Fruit fly (Drosophila melanogaster) whole organism, adult: Measurements from ENCODE around the gene CG32267.

Source experiments
- CG11617 ChIP-seq: fragments of 200-800 bp; sonication (Bioruptor generic); optimal IDR thresholded peaks from 2 replicates; lab custom pipeline; 2017; ENCODE audit warnings: mild to moderate bottlenecking, missing biosample characterization, missing genetic modification reagents, missing genetic modification characterization
- CG12768 ChIP-seq: fragments of 200-800 bp; sonication (Bioruptor generic); optimal IDR thresholded peaks from 2 replicates; lab custom pipeline; 2017; ENCODE audit warnings: missing biosample characterization, missing genetic modification characterization, mild to moderate bottlenecking, moderate library complexity, missing genetic modification reagents
- CG14711 ChIP-seq: fragments of 200-800 bp; sonication (Bioruptor generic); optimal IDR thresholded peaks from 2 replicates; lab custom pipeline; 2018; ENCODE audit warnings: missing biosample characterization, mild to moderate bottlenecking, missing genetic modification characterization, moderate library complexity
- CG1620 ChIP-seq: fragments of 200-800 bp; sonication (Bioruptor generic); optimal IDR thresholded peaks from 2 replicates; lab custom pipeline; 2016; ENCODE audit warnings: missing biosample characterization, missing genetic modification characterization
- CG33017 ChIP-seq: fragments of 200-800 bp; sonication (Bioruptor generic); optimal IDR thresholded peaks from 2 replicates; lab custom pipeline; 2018; ENCODE audit warnings: missing biosample characterization, mild to moderate bottlenecking, missing genetic modification characterization, moderate library complexity
- CG5204 ChIP-seq: fragments of 200-800 bp; sonication (Bioruptor generic); optimal IDR thresholded peaks from 2 replicates; lab custom pipeline; 2016; ENCODE audit warnings: missing biosample characterization, missing genetic modification characterization
- CG7045 ChIP-seq: fragments of 200-800 bp; sonication (Bioruptor generic); optimal IDR thresholded peaks from 2 replicates; lab custom pipeline; 2017; ENCODE audit warnings: missing biosample characterization, mild to moderate bottlenecking, missing genetic modification characterization
- CG7101 ChIP-seq: fragments of 200-800 bp; sonication (Bioruptor generic); optimal IDR thresholded peaks from 2 replicates; lab custom pipeline; 2018; ENCODE audit warnings: missing biosample characterization, mild to moderate bottlenecking, missing genetic modification characterization, moderate library complexity
- Clk ChIP-seq: fragments of 200-800 bp; sonication (Bioruptor generic); optimal IDR thresholded peaks from 2 replicates; lab custom pipeline; 2017; ENCODE audit warnings: missing biosample characterization, missing genetic modification characterization
- Crg-1 ChIP-seq: fragments of 200-800 bp; sonication (Bioruptor generic); optimal IDR thresholded peaks from 2 replicates; lab custom pipeline; 2016; ENCODE audit warnings: missing biosample characterization, missing genetic modification characterization
- Hr96 ChIP-seq: fragments of 200-800 bp; sonication (Bioruptor generic); optimal IDR thresholded peaks from 2 replicates; lab custom pipeline; 2016; ENCODE audit warnings: missing biosample characterization, missing genetic modification characterization
- Mnt ChIP-seq: fragments of 200-800 bp; sonication (Bioruptor generic); optimal IDR thresholded peaks from 2 replicates; lab custom pipeline; 2016; ENCODE audit warnings: missing biosample characterization, mild to moderate bottlenecking, missing genetic modification characterization
- bab1 ChIP-seq: fragments of 200-800 bp; sonication (Bioruptor generic); optimal IDR thresholded peaks from 3 replicates; lab custom pipeline; 2019; ENCODE audit warnings: missing biosample characterization, mild to moderate bottlenecking, missing genetic modification characterization, moderate library complexity
- cic ChIP-seq: fragments of 200-800 bp; sonication (Bioruptor generic); optimal IDR thresholded peaks from 2 replicates; lab custom pipeline; 2017; ENCODE audit warnings: missing biosample characterization, mild to moderate bottlenecking, missing genetic modification characterization, moderate library complexity
- cnc ChIP-seq, 2 experiments: fragments of >200 bp; optimal IDR thresholded peaks; 2 replicates each; lab custom pipeline; 2017
- kay ChIP-seq: fragments of 200-800 bp; sonication (Bioruptor generic); peaks from one replicate; lab custom pipeline; 2016; ENCODE audit warnings: missing biosample characterization, missing genetic modification characterization, borderline replicate concordance
- ovo ChIP-seq: fragments of 200-800 bp; sonication (Bioruptor generic); optimal IDR thresholded peaks from 2 replicates; lab custom pipeline; 2016; ENCODE audit warnings: missing biosample characterization, missing genetic modification characterization
- pad ChIP-seq: fragments of 200-800 bp; sonication (Bioruptor generic); optimal IDR thresholded peaks from 3 replicates; lab custom pipeline; 2017; ENCODE audit warnings: missing biosample characterization, missing genetic modification characterization, mild to moderate bottlenecking, moderate library complexity, missing genetic modification reagents
- tj ChIP-seq: fragments of 200-800 bp; sonication (Bioruptor generic); optimal IDR thresholded peaks from 3 replicates; lab custom pipeline; 2017; ENCODE audit warnings: missing biosample characterization, mild to moderate bottlenecking, missing genetic modification characterization, moderate library complexity
- toe ChIP-seq: fragments of 200-800 bp; sonication (Bioruptor generic); optimal IDR thresholded peaks from 2 replicates; lab custom pipeline; 2016; ENCODE audit warnings: missing biosample characterization, missing genetic modification characterization

CG32267 gene

dm6 chr3L:3460402-3461027, 11.4 kb downstream of the CG32267 start, which contains the start of gene eIF5B:
Gene eIF5B (minus strand): TSS chr3L:3460977.
- TF ChIP-seq Crg-1 (GFP tag; lab: Kevin White, UChicago), result peak; percentile 53
- TF ChIP-seq cic (GFP tag; lab: Kevin White, UChicago), result no peak
- TF ChIP-seq pad, result peak; percentile 16
- TF ChIP-seq CG7045 (GFP tag; lab: Kevin White, UChicago), result peak; percentile 27
- peak; percentile 66 for TF ChIP-seq CG1620 (GFP tag; lab: Kevin White, UChicago)
- TF ChIP-seq cnc (optimal IDR thresholded peaks at IDR 0.05; lab: Kevin White, UChicago), result no peak
- TF ChIP-seq CG7101 (tag; lab: Kevin White, UChicago), result peak; percentile 47
- no peak for TF ChIP-seq CG5204 (GFP tag; lab: Kevin White, UChicago)
- TF ChIP-seq bab1 (GFP tag; lab: Kevin White, UChicago), result peak; percentile 70
- peak; percentile 66 for TF ChIP-seq CG12768 (GFP tag; lab: Kevin White, UChicago)
- no peak for TF ChIP-seq toe
- peak; percentile 66 for TF ChIP-seq CG11617
- TF ChIP-seq ovo (GFP tag; lab: Kevin White, UChicago), result no peak
- TF ChIP-seq tj (GFP tag; lab: Kevin White, UChicago), result peak; percentile 49
- TF ChIP-seq Mnt (GFP tag; lab: Kevin White, UChicago), result peak; percentile 86
- peak; percentile 76 for TF ChIP-seq kay (GFP tag; lab: Kevin White, UChicago)
- TF ChIP-seq Hr96 (GFP tag; lab: Kevin White, UChicago), result peak; percentile 52
- TF ChIP-seq CG33017, result peak; percentile 56
- peak; percentile 7 for TF ChIP-seq Clk (GFP tag; lab: Kevin White, UChicago)
- peak; percentile 22 for TF ChIP-seq CG14711

dm6 chr3L:3456922-3457321, 15.0 kb downstream of the CG32267 start:
- TF ChIP-seq kay (GFP tag; lab: Kevin White, UChicago), result peak; percentile 59
- TF ChIP-seq CG5204 (GFP tag; lab: Kevin White, UChicago), result no peak

- TF ChIP-seq CG1620 (GFP tag; lab: Kevin White, UChicago) (no peak), CG14711 (no peak), ovo (GFP tag; lab: Kevin White, UChicago) (no peak), CG33017 (no peak), tj (GFP tag; lab: Kevin White, UChicago) (no peak), CG5204 (GFP tag; lab: Kevin White, UChicago) (no peak), Clk (GFP tag; lab: Kevin White, UChicago) (no peak), toe (no peak)
These were observed 15.8 kb downstream of the CG32267 start for dm6 chr3L:3456009-3456566.

dm6 chr3L:3455555-3455939, 16.4 kb downstream of the CG32267 start:
- TF ChIP-seq cnc (optimal IDR thresholded peaks at IDR 0.05; lab: Kevin White, UChicago), result no peak
- peak; percentile 96 for TF ChIP-seq tj (GFP tag; lab: Kevin White, UChicago)

- TF ChIP-seq CG7101 (tag; lab: Kevin White, UChicago), result no peak
- TF ChIP-seq CG11617, result no peak
- TF ChIP-seq tj (GFP tag; lab: Kevin White, UChicago), result no peak
- TF ChIP-seq toe, result no peak
- no peak for TF ChIP-seq cnc (optimal IDR thresholded peaks at IDR 0.05; lab: Kevin White, UChicago)
- no peak for TF ChIP-seq Clk (GFP tag; lab: Kevin White, UChicago)
- no peak for TF ChIP-seq CG1620 (GFP tag; lab: Kevin White, UChicago)
- TF ChIP-seq Mnt (GFP tag; lab: Kevin White, UChicago), result no peak
- no peak for TF ChIP-seq cic (GFP tag; lab: Kevin White, UChicago)
- no peak for TF ChIP-seq bab1 (GFP tag; lab: Kevin White, UChicago)
- no peak for TF ChIP-seq Hr96 (GFP tag; lab: Kevin White, UChicago)
- TF ChIP-seq kay (GFP tag; lab: Kevin White, UChicago), result no peak
- TF ChIP-seq pad, result no peak
- TF ChIP-seq CG33017, result no peak
These were observed 16.9 kb downstream of the CG32267 start for dm6 chr3L:3454921-3455554.

dm6 chr3L:3454430-3454829, 17.5 kb downstream of the CG32267 start:
- no peak for TF ChIP-seq CG11617

dm6 chr3L:3452684-3453083, 19.2 kb downstream of the CG32267 start:
- TF ChIP-seq Hr96 (GFP tag; lab: Kevin White, UChicago) (no peak), cic (GFP tag; lab: Kevin White, UChicago) (no peak), CG12768 (GFP tag; lab: Kevin White, UChicago) (no peak), pad (no peak), Crg-1 (GFP tag; lab: Kevin White, UChicago) (no peak), CG11617 (no peak), Mnt (GFP tag; lab: Kevin White, UChicago) (no peak), kay (GFP tag; lab: Kevin White, UChicago) (no peak), CG5204 (GFP tag; lab: Kevin White, UChicago) (no peak), CG33017 (no peak), CG7045 (GFP tag; lab: Kevin White, UChicago) (no peak), tj (GFP tag; lab: Kevin White, UChicago) (no peak), CG1620 (GFP tag; lab: Kevin White, UChicago) (no peak), ovo (GFP tag; lab: Kevin White, UChicago) (no peak), CG7101 (tag; lab: Kevin White, UChicago) (no peak), CG14711 (no peak), toe (no peak), bab1 (GFP tag; lab: Kevin White, UChicago) (no peak)
